Fruit fly (Drosophila melanogaster) whole organism, wandering third instar larva: ENCODE results near the gene CG43673.
A peak's percentile ranks its signal among the peaks of the same experiment; 100 is the strongest.

Experiments
- CG32264 ChIP-seq: fragments of 200-800 bp; sonication (Bioruptor generic); optimal IDR thresholded peaks from 2 replicates; lab custom pipeline; 2016; ENCODE audit warnings: missing biosample characterization, missing genetic modification characterization
- CrebA ChIP-seq: fragments of 200-800 bp; sonication (Bioruptor generic); optimal IDR thresholded peaks from 2 replicates; lab custom pipeline; 2016; ENCODE audit warnings: missing biosample characterization, mild to moderate bottlenecking, missing genetic modification characterization, borderline replicate concordance
- Dif ChIP-seq: fragments of 200-275, 200-300 bp; sonication (Bioruptor generic); optimal IDR thresholded peaks from 2 replicates; lab custom pipeline; 2018; ENCODE audit warnings: missing biosample characterization, missing genetic modification characterization; ENCODE audit not compliant: partially characterized antibody
- GATAd ChIP-seq: sonication (Bioruptor generic); optimal IDR thresholded peaks from 2 replicates; lab custom pipeline; 2016; ENCODE audit warnings: missing biosample characterization, missing genetic modification characterization
- HLH106 ChIP-seq: fragments of 200-800 bp; optimal IDR thresholded peaks from 3 replicates; lab custom pipeline; 2019; ENCODE audit warnings: missing biosample characterization, mild to moderate bottlenecking, missing genetic modification characterization, moderate library complexity
- Hr83 ChIP-seq: fragments of 200-300 bp; sonication (Bioruptor generic); optimal IDR thresholded peaks from 2 replicates; lab custom pipeline; 2016; ENCODE audit warnings: missing biosample characterization, mild to moderate bottlenecking, missing genetic modification characterization, moderate library complexity; ENCODE audit not compliant: poor library complexity, severe bottlenecking
- Jra ChIP-seq: sonication (Bioruptor generic); optimal IDR thresholded peaks from 2 replicates; lab custom pipeline; 2016; ENCODE audit warnings: missing biosample characterization, missing genetic modification characterization
- Mio ChIP-seq: sonication (Bioruptor generic); optimal IDR thresholded peaks from 2 replicates; lab custom pipeline; 2016; ENCODE audit warnings: missing biosample characterization, missing genetic modification characterization
- Myc ChIP-seq: fragments of >200 bp; optimal IDR thresholded peaks from 2 replicates; lab custom pipeline; 2017
- N ChIP-seq: fragments of >200 bp; optimal IDR thresholded peaks from 2 replicates; lab custom pipeline; 2018; ENCODE audit warnings: missing biosample characterization, missing external identifiers, missing genetic modification characterization
- Rel ChIP-seq, 2 experiments: fragments of 200-800 bp; sonication (Bioruptor generic) in 1 of 2; optimal IDR thresholded peaks; 2 replicates in 1 of 2; 3 replicates in 1 of 2; lab custom pipeline; 2016 to 2019; ENCODE audit warnings: mild to moderate bottlenecking in 2 of 2, missing biosample characterization in 2 of 2, missing genetic modification characterization in 2 of 2, moderate library complexity in 1 of 2
- Sp1 ChIP-seq: fragments of 200-800 bp; sonication (Bioruptor generic); optimal IDR thresholded peaks from 3 replicates; lab custom pipeline; 2019; ENCODE audit warnings: missing biosample characterization, mild to moderate bottlenecking, missing genetic modification characterization, moderate library complexity
- Vsx2 ChIP-seq: fragments of 200-300, 225-300 bp; sonication (Bioruptor generic); optimal IDR thresholded peaks from 2 replicates; lab custom pipeline; 2018; ENCODE audit warnings: missing biosample characterization, missing genetic modification characterization; ENCODE audit not compliant: partially characterized antibody
- br ChIP-seq: fragments of 200-800 bp; sonication (Bioruptor generic); optimal IDR thresholded peaks from 2 replicates; lab custom pipeline; 2016; ENCODE audit warnings: missing biosample characterization, missing genetic modification characterization
- brk ChIP-seq: fragments of 200-800 bp; sonication (Bioruptor generic); optimal IDR thresholded peaks from 2 replicates; lab custom pipeline; 2016; ENCODE audit warnings: missing biosample characterization, mild to moderate bottlenecking, missing genetic modification characterization
- dl ChIP-seq, 2 experiments: fragments of 175-275, 200-275 bp in 1 of 2; fragments of 200-275 bp in 1 of 2; sonication (Bioruptor generic); optimal IDR thresholded peaks; lab custom pipeline; 2018; ENCODE audit warnings: mild to moderate bottlenecking in 2 of 2, missing biosample characterization in 2 of 2, missing genetic modification characterization in 2 of 2, moderate library complexity in 2 of 2; ENCODE audit not compliant: partially characterized antibody in 2 of 2, insufficient read depth in 1 of 2
- dmrt93B ChIP-seq: fragments of 200-800 bp; sonication (Bioruptor generic); optimal IDR thresholded peaks from 2 replicates; lab custom pipeline; 2018; ENCODE audit warnings: missing biosample characterization, mild to moderate bottlenecking, missing genetic modification characterization
- dsf ChIP-seq: sonication (Bioruptor generic); optimal IDR thresholded peaks from 2 replicates; lab custom pipeline; 2016; ENCODE audit warnings: missing biosample characterization, missing genetic modification characterization, borderline replicate concordance
- ey ChIP-seq: fragments of 200-800 bp; sonication (Bioruptor generic); optimal IDR thresholded peaks from 2 replicates; lab custom pipeline; 2016; ENCODE audit warnings: missing biosample characterization, missing genetic modification characterization
- fru ChIP-seq: fragments of 200-800 bp; sonication (Bioruptor generic); optimal IDR thresholded peaks from 3 replicates; lab custom pipeline; 2016; ENCODE audit warnings: missing biosample characterization, mild to moderate bottlenecking, missing genetic modification characterization
- h ChIP-seq: fragments of 200-800 bp; sonication (Bioruptor generic); optimal IDR thresholded peaks from 3 replicates; lab custom pipeline; 2016; ENCODE audit warnings: missing biosample characterization, mild to moderate bottlenecking, missing genetic modification characterization
- lola ChIP-seq: fragments of >200 bp; optimal IDR thresholded peaks from 2 replicates; lab custom pipeline; 2017; ENCODE audit warnings: missing biosample characterization, missing genetic modification characterization
- psq ChIP-seq: fragments of 200-800 bp; sonication (Bioruptor generic); optimal IDR thresholded peaks from 3 replicates; lab custom pipeline; 2017; ENCODE audit warnings: missing biosample characterization, mild to moderate bottlenecking, missing genetic modification characterization, moderate library complexity
- tai ChIP-seq: sonication (Bioruptor generic); optimal IDR thresholded peaks from 2 replicates; lab custom pipeline; 2016; ENCODE audit warnings: missing biosample characterization, missing genetic modification characterization
- usp ChIP-seq: fragments of >200 bp; optimal IDR thresholded peaks from 2 replicates; lab custom pipeline; 2017; ENCODE audit warnings: missing biosample characterization, missing genetic modification characterization
- woc ChIP-seq: sonication (Bioruptor generic); optimal IDR thresholded peaks from 2 replicates; lab custom pipeline; 2016; ENCODE audit warnings: missing biosample characterization, mild to moderate bottlenecking, missing genetic modification characterization

Gene CG43673

DNA sequence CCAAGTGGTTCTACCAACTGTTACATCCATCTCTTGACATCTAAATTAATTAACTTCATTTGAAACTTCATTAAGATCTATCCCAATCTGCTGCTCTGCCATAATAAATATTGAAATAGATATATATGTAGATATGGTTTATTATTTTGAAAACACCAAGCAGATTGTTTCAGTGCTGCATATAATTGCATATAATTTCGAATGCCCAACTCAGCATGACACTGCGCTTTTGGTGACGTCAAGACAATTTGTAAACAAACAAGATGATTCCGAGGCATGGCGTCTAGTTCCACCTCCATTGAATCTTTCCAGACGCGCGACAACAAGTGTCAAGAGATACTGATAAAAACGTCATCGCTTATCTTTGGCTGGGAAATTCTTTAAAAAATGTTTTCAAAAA is 38.1 kb upstream of the CG43673 start:
- no peak for TF ChIP-seq dsf
- no peak for TF ChIP-seq Dif (GFP tag; lab: Kevin White, UChicago)
- no peak for TF ChIP-seq h
- no peak for TF ChIP-seq Hr83 (GFP tag; lab: Kevin White, UChicago)
- TF ChIP-seq woc (GFP tag; lab: Kevin White, UChicago) = no peak
- no peak for TF ChIP-seq Myc (lab: Kevin White, UChicago)
- TF ChIP-seq N (GFP tag; lab: Kevin White, UChicago) = no peak
- no peak for TF ChIP-seq psq
- no peak for TF ChIP-seq br (GFP tag; lab: Kevin White, UChicago)
- TF ChIP-seq lola = no peak
- TF ChIP-seq usp = no peak
- TF ChIP-seq dl (GFP tag; optimal IDR thresholded peaks at IDR 0.05; lab: Kevin White, UChicago; ENCODE audit: insufficient read depth in 1 of 2, partially characterized antibody in 2 of 2) = no peak
- TF ChIP-seq GATAd = no peak
- TF ChIP-seq Sp1 (GFP tag; lab: Kevin White, UChicago) = no peak
- no peak for TF ChIP-seq ey (GFP tag; lab: Kevin White, UChicago)

dm6 chrX:15745905-15746681 is 32.9 kb upstream of the CG43673 start, which contains the start of the genes CG8944 and CCT6:
CG8944 (minus strand) TSS chrX:15746231.
CCT6 (plus strand) TSS chrX:15746648.
- TF ChIP-seq Sp1 (GFP tag; lab: Kevin White, UChicago) = peak; percentile 4
- no peak for TF ChIP-seq lola
- TF ChIP-seq HLH106 (tag; lab: Kevin White, UChicago) = peak; percentile 21
- TF ChIP-seq Rel (GFP tag; optimal IDR thresholded peaks at IDR 0.05; lab: Kevin White, UChicago) = no peak
- peak; percentile 11 for TF ChIP-seq Rel (tag; optimal IDR thresholded peaks at IDR 0.05; lab: Kevin White, UChicago)
- TF ChIP-seq woc (GFP tag; lab: Kevin White, UChicago) = peak; percentile 16
- peak; percentile 18 for TF ChIP-seq psq
- no peak for TF ChIP-seq usp
- TF ChIP-seq Myc (lab: Kevin White, UChicago) = peak; percentile 74

DNA sequence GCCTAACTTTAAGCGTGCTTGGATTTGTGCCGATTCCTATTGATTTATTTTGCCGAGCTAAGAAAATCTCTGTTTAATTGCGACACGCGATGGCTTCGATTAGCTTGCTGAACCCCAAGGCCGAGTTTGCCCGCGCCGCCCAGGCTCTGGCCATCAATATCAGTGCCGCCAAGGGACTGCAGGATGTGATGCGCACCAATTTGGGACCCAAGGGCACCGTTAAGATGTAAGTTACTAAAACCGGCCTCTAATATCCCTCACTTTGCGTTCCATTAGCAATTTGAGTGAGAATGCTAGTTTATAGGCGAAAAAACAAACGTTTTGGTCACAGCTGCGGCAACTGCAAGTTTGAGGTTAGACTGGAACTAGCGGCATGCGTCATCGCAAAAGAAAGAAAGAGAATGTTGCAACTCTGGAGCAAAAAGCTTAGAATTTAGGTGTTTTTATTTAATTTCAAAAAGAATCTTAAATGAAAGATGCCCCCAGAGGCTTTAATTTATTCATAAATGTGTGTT is 32.2 kb upstream of the CG43673 start:
- no peak for TF ChIP-seq usp
- TF ChIP-seq tai (GFP tag; lab: Kevin White, UChicago) = no peak
- no peak for TF ChIP-seq Vsx2 (GFP tag; lab: Kevin White, UChicago)
- no peak for TF ChIP-seq dmrt93B
- TF ChIP-seq Jra (GFP tag; lab: Kevin White, UChicago) = peak; percentile 68

DNA sequence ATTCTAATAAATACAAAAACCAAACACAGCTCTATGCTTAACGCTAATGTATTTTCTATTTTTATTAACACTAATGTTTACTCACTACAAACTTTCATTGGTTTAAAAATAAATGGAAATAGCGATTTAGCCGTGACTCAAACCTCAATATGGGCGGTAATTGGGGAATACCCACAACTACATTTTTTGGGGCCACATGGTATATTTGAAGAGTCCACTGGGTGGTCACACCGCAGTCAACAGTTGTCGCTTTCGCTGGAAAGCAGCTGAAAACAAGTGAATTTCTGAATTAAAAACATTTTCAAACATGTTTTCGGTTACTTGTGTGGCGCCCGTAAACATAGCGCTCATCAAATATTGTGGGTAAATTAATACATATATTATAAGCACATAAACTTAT is 30.0 kb upstream of the CG43673 start, which contains the start of gene Mvd:
TSS of gene Mvd (plus strand) at position 222 of the 400 bp plus-strand sequence.
- no peak for TF ChIP-seq Rel (GFP tag; optimal IDR thresholded peaks at IDR 0.05; lab: Kevin White, UChicago)
- peak; percentile 99 for TF ChIP-seq Rel (tag; optimal IDR thresholded peaks at IDR 0.05; lab: Kevin White, UChicago)
- TF ChIP-seq woc (GFP tag; lab: Kevin White, UChicago) = no peak

DNA sequence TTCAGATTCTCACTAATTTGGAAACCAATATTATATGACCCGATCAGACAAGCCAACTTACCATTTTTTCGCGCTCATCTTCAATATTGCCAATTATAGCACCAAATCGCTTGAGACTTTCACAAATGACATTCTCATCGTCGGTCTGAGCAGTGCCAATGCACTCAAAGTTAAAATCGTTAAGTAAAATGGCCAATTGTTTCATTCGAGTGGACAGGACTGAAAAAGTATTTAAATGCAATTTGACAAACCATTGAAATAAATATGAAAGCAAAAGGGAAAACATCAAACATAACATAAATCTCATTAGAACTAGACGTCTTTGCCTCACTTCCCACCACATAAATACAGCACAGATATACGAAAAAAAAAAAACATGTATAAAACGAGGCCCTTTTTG is 22.9 kb upstream of the CG43673 start, which contains the start of gene CG8260:
TSS of gene CG8260 (plus strand) at position 301 of the 400 bp plus-strand sequence.
- TF ChIP-seq Dif (GFP tag; lab: Kevin White, UChicago) (no peak), Myc (lab: Kevin White, UChicago) (no peak), ey (GFP tag; lab: Kevin White, UChicago) (no peak), Sp1 (GFP tag; lab: Kevin White, UChicago) (no peak), CG32264 (GFP tag; lab: Kevin White, UChicago) (no peak), dl (GFP tag; optimal IDR thresholded peaks at IDR 0.05; lab: Kevin White, UChicago; ENCODE audit: insufficient read depth in 1 of 2, partially characterized antibody in 2 of 2) (no peak), CrebA (no peak), tai (GFP tag; lab: Kevin White, UChicago) (no peak), Mio (GFP tag; lab: Kevin White, UChicago) (no peak)
- TF ChIP-seq, all 38 proteins: peak for 0

dm6 chrX:15758692-15759240 is 20.2 kb upstream of the CG43673 start:
- TF ChIP-seq fru (peak; percentile 6), brk (GFP tag; lab: Kevin White, UChicago) (no peak)
- TF ChIP-seq, all 38 proteins: peak for 1
